Fruit fly (Drosophila melanogaster) whole organism, embryonic: ENCODE measurements around the gene Nsun5.

Source experiments
- Adf1 ChIP-seq: fragments of 200-800 bp; sonication (Bioruptor generic); IDR thresholded peaks from 2 replicates; pipeline ENCODE4 v1.3.6; 2022; ENCODE audit warnings: missing biosample characterization, missing genetic modification characterization
- Bgb ChIP-seq: fragments of 200-800 bp; sonication (Bioruptor generic); IDR thresholded peaks from 2 replicates; pipeline ENCODE4 v1.3.6; 2022; ENCODE audit warnings: missing biosample characterization, missing genetic modification characterization; ENCODE audit not compliant: partially characterized antibody
- CG10209 ChIP-seq: fragments of 200-800 bp; sonication (Bioruptor generic); optimal IDR thresholded peaks from 3 replicates; lab custom pipeline; 2017; ENCODE audit warnings: missing biosample characterization, mild to moderate bottlenecking, missing genetic modification characterization, missing genetic modification reagents
- CG11085 ChIP-seq: fragments of 200-800 bp; sonication (Bioruptor generic); IDR thresholded peaks from 2 replicates; pipeline ENCODE4 v1.3.6; 2022; ENCODE audit warnings: missing biosample characterization, missing genetic modification characterization
- CG12104 ChIP-seq: fragments of 200-800 bp; sonication (Bioruptor generic); optimal IDR thresholded peaks from 3 replicates; lab custom pipeline; 2016; ENCODE audit warnings: missing biosample characterization, missing genetic modification characterization
- CG16813 ChIP-seq: fragments of 200-800 bp; sonication (Bioruptor generic); IDR thresholded peaks from 3 replicates; pipeline ENCODE4 v1.3.6; 2022; ENCODE audit warnings: missing biosample characterization, missing genetic modification characterization; ENCODE audit not compliant: partially characterized antibody
- CG17186 ChIP-seq: fragments of 200-800 bp; sonication (Bioruptor generic); optimal IDR thresholded peaks from 3 replicates; lab custom pipeline; 2017; ENCODE audit warnings: missing biosample characterization, missing genetic modification reagents, missing genetic modification characterization
- CG18599 ChIP-seq: fragments of 200-800 bp; sonication (Bioruptor generic); optimal IDR thresholded peaks from 3 replicates; lab custom pipeline; 2017; ENCODE audit warnings: missing biosample characterization, missing genetic modification characterization, mild to moderate bottlenecking, moderate library complexity, missing genetic modification reagents
- CG6654 ChIP-seq: fragments of 200-800 bp; sonication (Bioruptor generic); optimal IDR thresholded peaks from 2 replicates; lab custom pipeline; 2017; ENCODE audit warnings: missing biosample characterization, mild to moderate bottlenecking, missing genetic modification characterization
- CG8944 ChIP-seq: fragments of 200-800 bp; sonication (Bioruptor generic); optimal IDR thresholded peaks from 3 replicates; lab custom pipeline; 2016; ENCODE audit warnings: missing biosample characterization, missing genetic modification characterization
- CG9876 ChIP-seq: fragments of 200-800 bp; sonication (Bioruptor generic); optimal IDR thresholded peaks from 2 replicates; lab custom pipeline; 2016; ENCODE audit warnings: missing biosample characterization, missing genetic modification characterization
- CTCF ChIP-seq: fragments of 200-800 bp; sonication (Bioruptor generic); optimal IDR thresholded peaks from 2 replicates; lab custom pipeline; 2017; ENCODE audit warnings: missing biosample characterization, mild to moderate bottlenecking, missing genetic modification characterization, moderate library complexity
- Dbx ChIP-seq: fragments of 200-800 bp; sonication (Bioruptor generic); IDR thresholded peaks from 3 replicates; pipeline ENCODE4 v1.3.6; 2022; ENCODE audit warnings: missing biosample characterization, missing genetic modification characterization
- Dp ChIP-seq: fragments of 200-800 bp; sonication (Bioruptor generic); optimal IDR thresholded peaks from 2 replicates; lab custom pipeline; 2018; ENCODE audit warnings: missing biosample characterization, mild to moderate bottlenecking, missing genetic modification characterization, moderate library complexity
- Gug ChIP-seq: fragments of 200-800 bp; sonication (Bioruptor generic); IDR thresholded peaks from 4 replicates; pipeline ENCODE4 v1.3.6; 2022; ENCODE audit warnings: missing biosample characterization, missing genetic modification characterization
- HmgZ ChIP-seq: fragments of 200-800 bp; sonication (Bioruptor generic); optimal IDR thresholded peaks from 2 replicates; lab custom pipeline; 2018; ENCODE audit warnings: missing biosample characterization, mild to moderate bottlenecking, missing genetic modification characterization
- Hmr ChIP-seq: fragments of 200-800 bp; sonication (Bioruptor generic); optimal IDR thresholded peaks from 3 replicates; lab custom pipeline; 2017; ENCODE audit warnings: mild to moderate bottlenecking, missing biosample characterization, missing genetic modification reagents, missing genetic modification characterization
- Med ChIP-seq: fragments of 200-800 bp; sonication (Bioruptor generic); peaks from one replicate; lab custom pipeline; 2016; ENCODE audit warnings: missing biosample characterization, missing genetic modification characterization, mild to moderate bottlenecking, inconsistent platforms, moderate library complexity
- Nf-YB ChIP-seq: fragments of 200-800 bp; sonication (Bioruptor generic); optimal IDR thresholded peaks from 3 replicates; lab custom pipeline; 2019; ENCODE audit warnings: missing biosample characterization, mild to moderate bottlenecking, missing genetic modification characterization, moderate library complexity
- Nf-YC ChIP-seq: fragments of 200-800 bp; optimal IDR thresholded peaks from 3 replicates; lab custom pipeline; 2019; ENCODE audit warnings: missing biosample characterization, mild to moderate bottlenecking, missing genetic modification characterization, moderate library complexity
- Ssrp ChIP-seq: fragments of 200-800 bp; sonication (Bioruptor generic); optimal IDR thresholded peaks from 2 replicates; lab custom pipeline; 2018; ENCODE audit warnings: missing biosample characterization, mild to moderate bottlenecking, missing genetic modification characterization, moderate library complexity
- Stat92E ChIP-seq, 3 experiments: fragments of >200 bp in 2 of 3; fragments of 200-800 bp in 1 of 3; sonication (Bioruptor generic) in 1 of 3; optimal IDR thresholded peaks; 2 replicates each; lab custom pipeline; 2017 to 2019; ENCODE audit warnings: missing biosample characterization in 3 of 3, missing genetic modification characterization in 3 of 3, mild to moderate bottlenecking in 1 of 3, moderate library complexity in 1 of 3
- Trl ChIP-seq, 3 experiments: fragments of >200 bp in 2 of 3; fragments of 200-800 bp in 1 of 3; sonication (Bioruptor generic) in 1 of 3; optimal IDR thresholded peaks; 2 replicates in 1 of 3; 3 replicates in 2 of 3; lab custom pipeline; 2016 to 2017; ENCODE audit warnings: missing biosample characterization in 1 of 3, missing genetic modification characterization in 1 of 3
- bcd ChIP-seq: fragments of 200-800 bp; sonication (Bioruptor generic); optimal IDR thresholded peaks from 2 replicates; lab custom pipeline; 2017; ENCODE audit warnings: missing biosample characterization, mild to moderate bottlenecking, missing genetic modification characterization
- btn ChIP-seq: fragments of 200-800 bp; sonication (Bioruptor generic); optimal IDR thresholded peaks from 2 replicates; lab custom pipeline; 2016; ENCODE audit warnings: missing biosample characterization, missing genetic modification characterization
- cad ChIP-seq: fragments of >200 bp; optimal IDR thresholded peaks from 2 replicates; lab custom pipeline; 2017; ENCODE audit warnings: missing biosample characterization, missing genetic modification characterization
- chinmo ChIP-seq: fragments of 200-800 bp; sonication (Bioruptor generic); IDR thresholded peaks from 4 replicates; pipeline ENCODE4 v1.3.6; 2022; ENCODE audit warnings: missing biosample characterization, missing genetic modification characterization; ENCODE audit not compliant: partially characterized antibody
- esg ChIP-seq: fragments of 200-800 bp; sonication (Bioruptor generic); conservative IDR thresholded peaks from 2 replicates; pipeline ENCODE4 v1.3.6; 2022; ENCODE audit warnings: missing biosample characterization, missing genetic modification characterization
- exex ChIP-seq: fragments of 200-800 bp; sonication (Bioruptor generic); optimal IDR thresholded peaks from 4 replicates; lab custom pipeline; 2018; ENCODE audit warnings: missing biosample characterization, mild to moderate bottlenecking, missing genetic modification characterization, moderate library complexity
- gce ChIP-seq: fragments of 200-800 bp; sonication (Bioruptor generic); IDR thresholded peaks from 3 replicates; pipeline ENCODE4 v1.3.6; 2022; ENCODE audit warnings: missing biosample characterization, missing genetic modification characterization
- gcm2 ChIP-seq: fragments of 200-800 bp; sonication (Bioruptor generic); optimal IDR thresholded peaks from 2 replicates; lab custom pipeline; 2016; ENCODE audit warnings: missing biosample characterization, missing genetic modification characterization
- ham ChIP-seq: fragments of 200-800 bp; sonication (Bioruptor generic); IDR thresholded peaks from 2 replicates; pipeline ENCODE4 v1.3.6; 2022; ENCODE audit warnings: missing biosample characterization, missing genetic modification characterization
- lab ChIP-seq: fragments of 200-800 bp; sonication (Bioruptor generic); optimal IDR thresholded peaks from 3 replicates; lab custom pipeline; 2017; ENCODE audit warnings: missing biosample characterization, missing genetic modification characterization, mild to moderate bottlenecking, moderate library complexity, missing genetic modification reagents
- lilli ChIP-seq: fragments of 200-800 bp; sonication (Bioruptor generic); optimal IDR thresholded peaks from 3 replicates; lab custom pipeline; 2016; ENCODE audit warnings: missing biosample characterization, missing genetic modification characterization
- lmd ChIP-seq: fragments of 200-800 bp; sonication (Bioruptor generic); IDR thresholded peaks from 2 replicates; pipeline ENCODE4 v1.3.6; 2022; ENCODE audit warnings: missing biosample characterization, missing genetic modification characterization
- rib ChIP-seq: fragments of 200-800 bp; sonication (Bioruptor generic); IDR thresholded peaks from 2 replicates; pipeline ENCODE4 v1.3.6; 2022; ENCODE audit warnings: missing biosample characterization, missing genetic modification characterization
- sens ChIP-seq: fragments of 200-800 bp; sonication (Bioruptor generic); peaks from one replicate; lab custom pipeline; 2016; ENCODE audit warnings: missing biosample characterization, missing genetic modification characterization
- sqz ChIP-seq: fragments of 200-800 bp; sonication (Bioruptor generic); optimal IDR thresholded peaks from 3 replicates; lab custom pipeline; 2018; ENCODE audit warnings: missing biosample characterization, mild to moderate bottlenecking, missing genetic modification characterization
- sug ChIP-seq: fragments of 200-800 bp; optimal IDR thresholded peaks from 2 replicates; lab custom pipeline; 2019; ENCODE audit warnings: missing biosample characterization, mild to moderate bottlenecking, missing genetic modification characterization, moderate library complexity
- tgo ChIP-seq: fragments of 200-800 bp; sonication (Bioruptor generic); IDR thresholded peaks from 3 replicates; pipeline ENCODE4 v1.3.6; 2022; ENCODE audit warnings: missing biosample characterization, missing genetic modification characterization
- tin ChIP-seq: fragments of 200-800 bp; sonication (Bioruptor generic); optimal IDR thresholded peaks from 3 replicates; lab custom pipeline; 2016; ENCODE audit warnings: missing biosample characterization, missing genetic modification characterization
- tup ChIP-seq: fragments of 200-800 bp; sonication (Bioruptor generic); optimal IDR thresholded peaks from 2 replicates; lab custom pipeline; 2016; ENCODE audit warnings: missing biosample characterization, mild to moderate bottlenecking, missing genetic modification characterization, moderate library complexity
- twi ChIP-seq: fragments of 200-800 bp; optimal IDR thresholded peaks from 2 replicates; lab custom pipeline; 2019; ENCODE audit warnings: missing biosample characterization, mild to moderate bottlenecking, missing genetic modification characterization, moderate library complexity
- unpg ChIP-seq: fragments of 200-800 bp; sonication (Bioruptor generic); optimal IDR thresholded peaks from 3 replicates; lab custom pipeline; 2018; ENCODE audit warnings: missing biosample characterization, mild to moderate bottlenecking, missing genetic modification characterization, moderate library complexity
- wek ChIP-seq: fragments of 200-800 bp; sonication (Bioruptor generic); optimal IDR thresholded peaks from 3 replicates; lab custom pipeline; 2018; ENCODE audit warnings: missing biosample characterization, mild to moderate bottlenecking, missing genetic modification characterization, moderate library complexity

Nsun5 gene

dm6 chr3R:19147511-19148239 is 14.4 kb downstream of the Nsun5 start, which contains the start of gene Ppcs (continued):
- TF ChIP-seq wek (peak; percentile 18), Stat92E (GFP tag; optimal IDR thresholded peaks at IDR 0.05; lab: Kevin White, UChicago) (peak in 1 of 3 experiments; percentile 24), btn (GFP tag; lab: Kevin White, UChicago) (peak; percentile 18), tin (GFP tag; lab: Kevin White, UChicago) (peak; percentile 50), Ssrp (tag; lab: Kevin White, UChicago) (peak; percentile 11), CG9876 (GFP tag; lab: Kevin White, UChicago) (peak; percentile 59), gce (GFP tag; lab: Robert Waterston, UW) (no peak), Nf-YB (GFP tag; lab: Kevin White, UChicago) (peak; percentile 28), CG16813 (GFP tag; lab: Robert Waterston, UW) (no peak), bcd (GFP tag; lab: Kevin White, UChicago) (peak; percentile 64), CG17186 (GFP tag; lab: Kevin White, UChicago) (peak; percentile 83), Bgb (GFP tag; lab: Robert Waterston, UW) (peak; percentile 57), esg (GFP tag; lab: Robert Waterston, UW) (no peak), gcm2 (GFP tag; lab: Kevin White, UChicago) (peak; percentile 62)

DNA sequence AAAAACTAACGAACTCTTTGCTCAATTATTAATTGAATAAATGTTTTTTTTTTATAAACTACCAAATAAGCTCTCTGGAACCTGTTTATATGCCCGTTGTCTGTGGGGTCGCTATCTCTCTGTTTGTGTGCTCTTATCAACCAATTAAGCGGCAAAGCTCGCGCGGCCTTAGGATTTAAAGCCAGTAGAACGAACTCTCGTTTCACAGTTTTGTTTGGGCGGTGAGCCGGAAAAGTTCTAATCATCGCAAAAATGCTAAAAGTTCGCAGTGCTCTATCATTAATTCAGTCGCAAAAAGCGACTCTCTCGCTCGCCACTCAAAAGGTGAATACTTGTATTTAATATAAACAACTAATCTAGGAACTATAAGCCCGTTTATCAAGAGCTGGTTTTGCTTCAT is 27.1 kb downstream of the Nsun5 start, which contains the start of gene Cyp12a4:
Gene Cyp12a4 (plus strand): TSS at position 202 of the 400 bp plus-strand sequence.
- no peak for TF ChIP-seq Gug (GFP tag; lab: Robert Waterston, UW)
- peak; percentile 21 for TF ChIP-seq sens
- TF ChIP-seq CG18599 (GFP tag; lab: Kevin White, UChicago), result peak; percentile 8
- peak; percentile 15; the same call in 1 of the 2 replicates for TF ChIP-seq Adf1 (GFP tag; lab: Robert Waterston, UW)
- TF ChIP-seq rib (GFP tag; lab: Robert Waterston, UW), result peak; percentile 56; the same call in 1 of the 2 replicates
- no peak for TF ChIP-seq tgo (GFP tag; lab: Robert Waterston, UW)
- no peak for TF ChIP-seq CG12104 (GFP tag; lab: Kevin White, UChicago)
- TF ChIP-seq lilli (GFP tag; lab: Kevin White, UChicago), result no peak
- no peak for TF ChIP-seq tup (GFP tag; lab: Kevin White, UChicago)
- TF ChIP-seq sqz (GFP tag; lab: Kevin White, UChicago), result no peak
- TF ChIP-seq Trl (optimal IDR thresholded peaks at IDR 0.05; lab: Kevin White, UChicago), result peak in 1 of 2 experiments; percentile 16
- no peak for TF ChIP-seq Trl (GFP tag; optimal IDR thresholded peaks at IDR 0.05; lab: Kevin White, UChicago)
- TF ChIP-seq CG9876 (GFP tag; lab: Kevin White, UChicago), result no peak
- no peak for TF ChIP-seq HmgZ (tag; lab: Kevin White, UChicago)
- TF ChIP-seq lmd (GFP tag; lab: Robert Waterston, UW), result no peak
- peak; percentile 76 for TF ChIP-seq exex
- TF ChIP-seq CG8944 (GFP tag; lab: Kevin White, UChicago), result no peak
- TF ChIP-seq CG11085 (GFP tag; lab: Robert Waterston, UW), result no peak
- TF ChIP-seq Med (GFP tag; lab: Kevin White, UChicago), result peak; percentile 23
- TF ChIP-seq sug, result peak; percentile 78
- peak; percentile 38 for TF ChIP-seq lab (GFP tag; lab: Kevin White, UChicago)

DNA sequence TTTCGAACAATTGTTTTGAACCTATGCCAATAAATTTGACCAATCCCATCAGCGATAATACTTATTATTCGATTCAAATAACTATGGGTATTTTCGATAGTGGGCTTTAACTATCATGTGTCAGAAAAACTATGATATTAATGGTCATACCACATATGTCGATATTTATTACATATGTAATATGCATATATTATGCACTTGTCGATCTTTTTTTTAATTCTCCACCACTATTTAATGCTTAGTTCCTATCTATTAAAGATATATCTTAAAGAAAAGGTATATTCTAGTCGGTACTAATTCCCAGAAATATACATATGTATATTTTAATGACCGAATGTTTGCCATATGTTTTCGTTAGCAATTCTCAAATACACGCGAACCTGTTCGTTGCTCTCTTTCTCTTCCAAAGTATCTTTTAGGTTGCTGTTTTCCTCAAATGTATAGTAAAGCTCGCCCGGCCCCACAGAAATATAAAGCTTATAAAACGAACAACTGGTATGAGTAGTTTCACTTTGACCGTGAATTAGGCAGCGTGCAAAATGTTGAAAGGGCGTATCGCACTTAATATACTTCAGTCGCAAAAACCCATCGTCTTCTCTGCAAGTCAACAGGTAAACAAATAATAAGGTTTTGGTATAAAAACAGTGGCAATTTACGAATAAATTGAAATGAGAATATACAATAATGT is 29.8 kb downstream of the Nsun5 start, which contains the start of gene Cyp12a5:
Gene Cyp12a5 (plus strand): TSS at position 503 of the 688 bp plus-strand sequence.
- TF ChIP-seq Dp (GFP tag; lab: Kevin White, UChicago) (no peak), Hmr (GFP tag; lab: Kevin White, UChicago) (peak; percentile 20), CG10209 (GFP tag; lab: Kevin White, UChicago) (no peak), Nf-YC (peak; percentile 69), CTCF (no peak), cad (no peak), Dbx (no peak), unpg (GFP tag; lab: Kevin White, UChicago) (no peak), CG6654 (GFP tag; lab: Kevin White, UChicago) (no peak), lilli (GFP tag; lab: Kevin White, UChicago) (peak; percentile 19), twi (tag; lab: Kevin White, UChicago) (peak; percentile 40), ham (GFP tag; lab: Robert Waterston, UW) (no peak), chinmo (GFP tag; lab: Robert Waterston, UW) (0 out of 4 replicates have a peak, but pooled peaks have one; percentile 18)
